Worm (Caenorhabditis elegans): ENCODE measurements around the gene F58E6.13.

The F58E6.13 gene

ce11 chrV:9702755-9703154 is 42.3 kb upstream of the F58E6.13 start, which contains the start of gene xbx-6:
xbx-6 (plus strand) TSS chrV:9703055.
- no peak for TF ChIP-seq ahr-1 (tag; optimal IDR thresholded peaks at IDR 0.05)
- no peak for TF ChIP-seq K02D7.2 (tag; optimal IDR thresholded peaks at IDR 0.05)
- no peak for TF ChIP-seq ref-2 (tag; optimal IDR thresholded peaks at IDR 0.05)
- TF ChIP-seq ceh-2 (tag; optimal IDR thresholded peaks at IDR 0.05): no peak
- no peak for TF ChIP-seq sdc-2 (tag; optimal IDR thresholded peaks at IDR 0.05)
- TF ChIP-seq ztf-16 (tag; optimal IDR thresholded peaks at IDR 0.05): no peak
- no peak for TF ChIP-seq mec-3 (tag; optimal IDR thresholded peaks at IDR 0.05; ENCODE audit: borderline replicate concordance)
- TF ChIP-seq ceh-19 (GFP tag; optimal IDR thresholded peaks at IDR 0.05): no peak
- TF ChIP-seq lim-6 (tag; optimal IDR thresholded peaks at IDR 0.05): no peak
- no peak for TF ChIP-seq unc-55 (GFP tag; optimal IDR thresholded peaks at IDR 0.05)
- TF ChIP-seq rnt-1 (tag; optimal IDR thresholded peaks at IDR 0.05): no peak
- TF ChIP-seq nhr-232 (tag; optimal IDR thresholded peaks at IDR 0.05): no peak
- TF ChIP-seq fkh-6 (tag; optimal IDR thresholded peaks at IDR 0.05): no peak

- TF ChIP-seq Y22D7AL.16 (tag; optimal IDR thresholded peaks at IDR 0.05) (no peak), tbx-7 (tag; optimal IDR thresholded peaks at IDR 0.05) (no peak), rnt-1 (tag; optimal IDR thresholded peaks at IDR 0.05) (no peak), nhr-11 (tag; optimal IDR thresholded peaks at IDR 0.05) (no peak), dmd-4 (tag; optimal IDR thresholded peaks at IDR 0.05; ENCODE audit: borderline replicate concordance) (no peak), ahr-1 (tag; optimal IDR thresholded peaks at IDR 0.05) (no peak), nhr-232 (tag; optimal IDR thresholded peaks at IDR 0.05) (no peak), unc-42 (tag; optimal IDR thresholded peaks at IDR 0.05) (no peak), madf-2 (tag; optimal IDR thresholded peaks at IDR 0.05) (no peak), unc-3 (GFP tag; conservative IDR thresholded peaks at IDR 0.05) (no peak), unc-3 (tag; optimal IDR thresholded peaks at IDR 0.05) (no peak), T23F11.4 (GFP tag; optimal IDR thresholded peaks at IDR 0.05) (no peak), ceh-48 (tag; optimal IDR thresholded peaks at IDR 0.05) (no peak), hlh-8 (tag; optimal IDR thresholded peaks at IDR 0.05) (no peak), zip-5 (tag; optimal IDR thresholded peaks at IDR 0.05) (no peak), unc-86 (tag; optimal IDR thresholded peaks at IDR 0.05) (no peak)
Observed at ce11 chrV:9703549-9703948, 41.5 kb upstream of the F58E6.13 start.

- TF ChIP-seq ref-2 (tag; optimal IDR thresholded peaks at IDR 0.05): no peak
- TF ChIP-seq dmd-4 (tag; optimal IDR thresholded peaks at IDR 0.05; ENCODE audit: borderline replicate concordance): no peak
- TF ChIP-seq nfya-1 (tag; optimal IDR thresholded peaks at IDR 0.05): peak; percentile 43
- TF ChIP-seq ceh-19 (GFP tag; optimal IDR thresholded peaks at IDR 0.05): peak; percentile 23
- TF ChIP-seq sox-2 (GFP tag; IDR thresholded peaks at IDR 0.05): no peak
- TF ChIP-seq unc-55 (GFP tag; optimal IDR thresholded peaks at IDR 0.05): peak; percentile 36
- TF ChIP-seq ttx-3 (tag; optimal IDR thresholded peaks at IDR 0.05): no peak
- no peak for TF ChIP-seq pax-1 (tag; optimal IDR thresholded peaks at IDR 0.05)
- peak; percentile 76 for TF ChIP-seq ceh-48 (tag; optimal IDR thresholded peaks at IDR 0.05)
- TF ChIP-seq ceh-31 (tag; optimal IDR thresholded peaks at IDR 0.05): peak; percentile 65
- no peak for TF ChIP-seq mec-3 (tag; optimal IDR thresholded peaks at IDR 0.05; ENCODE audit: borderline replicate concordance)
Observed at ce11 chrV:9704399-9704798, 40.6 kb upstream of the F58E6.13 start.

ce11 chrV:9706592-9706991 is 38.4 kb upstream of the F58E6.13 start:
- no peak for TF ChIP-seq gmeb-2 (tag; optimal IDR thresholded peaks at IDR 0.05)
- TF ChIP-seq pros-1 (tag; optimal IDR thresholded peaks at IDR 0.05): no peak
- TF ChIP-seq K02D7.2 (tag; optimal IDR thresholded peaks at IDR 0.05): no peak
- TF ChIP-seq C08G9.2 (tag; optimal IDR thresholded peaks at IDR 0.05): no peak
- TF ChIP-seq unc-86 (tag; optimal IDR thresholded peaks at IDR 0.05): no peak
- no peak for TF ChIP-seq elt-4 (tag; optimal IDR thresholded peaks at IDR 0.05)
- TF ChIP-seq pag-3 (tag; optimal IDR thresholded peaks at IDR 0.05; ENCODE audit: borderline replicate concordance): no peak
- TF ChIP-seq elt-2 (tag; optimal IDR thresholded peaks at IDR 0.05): no peak
- no peak for TF ChIP-seq nhr-11 (tag; optimal IDR thresholded peaks at IDR 0.05)
- no peak for TF ChIP-seq fax-1 (tag; optimal IDR thresholded peaks at IDR 0.05)
- TF ChIP-seq K09A11.1 (tag; optimal IDR thresholded peaks at IDR 0.05; ENCODE audit: insufficient read depth): no peak
- TF ChIP-seq lim-6 (tag; optimal IDR thresholded peaks at IDR 0.05): no peak
- no peak for TF ChIP-seq zip-5 (tag; optimal IDR thresholded peaks at IDR 0.05)
- TF ChIP-seq ceh-9 (tag; optimal IDR thresholded peaks at IDR 0.05): no peak
- no peak for TF ChIP-seq F13H6.1 (tag; optimal IDR thresholded peaks at IDR 0.05)
- TF ChIP-seq T23F11.4 (GFP tag; optimal IDR thresholded peaks at IDR 0.05): no peak
- TF ChIP-seq unc-42 (tag; optimal IDR thresholded peaks at IDR 0.05): no peak
- TF ChIP-seq dve-1 (tag; optimal IDR thresholded peaks at IDR 0.05): no peak
- TF ChIP-seq hlh-30 (tag; optimal IDR thresholded peaks at IDR 0.05; ENCODE audit: insufficient read depth): no peak
